Fruit fly (Drosophila melanogaster) whole organism, embryonic: ENCODE measurements around the gene CG16826.

Source experiments
- Adf1 ChIP-seq: fragments of 200-800 bp; sonication (Bioruptor generic); IDR thresholded peaks from 2 replicates; pipeline ENCODE4 v1.3.6; 2022; ENCODE audit warnings: missing biosample characterization, missing genetic modification characterization
- B-H1 ChIP-seq: fragments of 200-800 bp; sonication (Bioruptor generic); IDR thresholded peaks from 3 replicates; pipeline ENCODE4 v1.3.6; 2022; ENCODE audit warnings: missing biosample characterization, missing genetic modification characterization
- BEAF-32 ChIP-seq: fragments of 200-800 bp; sonication (Bioruptor generic); optimal IDR thresholded peaks from 3 replicates; lab custom pipeline; 2017; ENCODE audit warnings: missing biosample characterization, missing genetic modification characterization, mild to moderate bottlenecking, moderate library complexity, missing genetic modification reagents
- CG10267 ChIP-seq: fragments of 200-800 bp; sonication (Bioruptor generic); optimal IDR thresholded peaks from 2 replicates; lab custom pipeline; 2018; ENCODE audit warnings: missing biosample characterization, mild to moderate bottlenecking, missing genetic modification characterization, moderate library complexity
- CG12071 ChIP-seq: fragments of 200-800 bp; sonication (Bioruptor generic); optimal IDR thresholded peaks from 3 replicates; lab custom pipeline; 2018; ENCODE audit warnings: missing biosample characterization, mild to moderate bottlenecking, missing genetic modification characterization
- CG13123 ChIP-seq: fragments of 200-800 bp; sonication (Bioruptor generic); optimal IDR thresholded peaks from 2 replicates; lab custom pipeline; 2016; ENCODE audit warnings: missing biosample characterization, missing genetic modification characterization
- CG13287 ChIP-seq: fragments of 200-800 bp; sonication (Bioruptor generic); IDR thresholded peaks from 2 replicates; pipeline ENCODE4 v1.3.6; 2022; ENCODE audit warnings: missing biosample characterization, missing genetic modification characterization; ENCODE audit not compliant: partially characterized antibody
- CG13894 ChIP-seq: fragments of 200-800 bp; sonication (Bioruptor generic); optimal IDR thresholded peaks from 3 replicates; lab custom pipeline; 2018; ENCODE audit warnings: missing biosample characterization, mild to moderate bottlenecking, missing genetic modification characterization, moderate library complexity
- CG16779 ChIP-seq: fragments of 200-800 bp; sonication (Bioruptor generic); IDR thresholded peaks from 2 replicates; pipeline ENCODE4 v1.3.6; 2022; ENCODE audit warnings: missing biosample characterization, missing genetic modification characterization
- CG2120 ChIP-seq: fragments of 200-800 bp; sonication (Bioruptor generic); optimal IDR thresholded peaks from 3 replicates; lab custom pipeline; 2016; ENCODE audit warnings: missing biosample characterization, missing genetic modification characterization
- CG30403 ChIP-seq: fragments of 200-800 bp; sonication (Bioruptor generic); optimal IDR thresholded peaks from 3 replicates; lab custom pipeline; 2016; ENCODE audit warnings: missing biosample characterization, missing genetic modification characterization
- CG31388 ChIP-seq: fragments of 200-800 bp; sonication (Bioruptor generic); optimal IDR thresholded peaks from 2 replicates; lab custom pipeline; 2016; ENCODE audit warnings: missing biosample characterization, missing genetic modification characterization
- CG3163 ChIP-seq: fragments of 200-800 bp; sonication (Bioruptor generic); optimal IDR thresholded peaks from 3 replicates; lab custom pipeline; 2016; ENCODE audit warnings: missing biosample characterization, missing genetic modification characterization
- CG32532 ChIP-seq: fragments of 200-800 bp; sonication (Bioruptor generic); IDR thresholded peaks from 2 replicates; pipeline ENCODE4 v1.3.6; 2022; ENCODE audit warnings: missing biosample characterization, missing genetic modification characterization
- CG32767 ChIP-seq: fragments of 200-800 bp; sonication (Bioruptor generic); IDR thresholded peaks from 2 replicates; pipeline ENCODE4 v1.3.6; 2022; ENCODE audit warnings: missing biosample characterization, missing genetic modification characterization
- CG4730 ChIP-seq: fragments of 200-800 bp; sonication (Bioruptor generic); IDR thresholded peaks from 2 replicates; pipeline ENCODE4 v1.3.6; 2022; ENCODE audit warnings: missing biosample characterization, missing genetic modification characterization
- CG6654 ChIP-seq: fragments of 200-800 bp; sonication (Bioruptor generic); optimal IDR thresholded peaks from 2 replicates; lab custom pipeline; 2017; ENCODE audit warnings: missing biosample characterization, mild to moderate bottlenecking, missing genetic modification characterization
- CG6683 ChIP-seq: fragments of 200-800 bp; sonication (Bioruptor generic); optimal IDR thresholded peaks from 2 replicates; lab custom pipeline; 2017; ENCODE audit warnings: missing biosample characterization, mild to moderate bottlenecking, missing genetic modification characterization, missing genetic modification reagents
- CG7372 ChIP-seq: fragments of 200-800 bp; sonication (Bioruptor generic); IDR thresholded peaks from 2 replicates; pipeline ENCODE4 v1.3.6; 2022; ENCODE audit warnings: missing biosample characterization, missing genetic modification characterization
- CG7928 ChIP-seq: fragments of 200-800 bp; sonication (Bioruptor generic); optimal IDR thresholded peaks from 2 replicates; lab custom pipeline; 2017; ENCODE audit warnings: missing biosample characterization, mild to moderate bottlenecking, missing genetic modification characterization
- CG8478 ChIP-seq: fragments of >200 bp; optimal IDR thresholded peaks from 2 replicates; lab custom pipeline; 2018
- CG8924 ChIP-seq: fragments of 200-800 bp; optimal IDR thresholded peaks from 3 replicates; lab custom pipeline; 2019; ENCODE audit warnings: missing biosample characterization, mild to moderate bottlenecking, missing genetic modification characterization, moderate library complexity
- CoRest ChIP-seq: fragments of 200-800 bp; sonication (Bioruptor generic); optimal IDR thresholded peaks from 3 replicates; lab custom pipeline; 2018; ENCODE audit warnings: missing biosample characterization, mild to moderate bottlenecking, missing genetic modification characterization, moderate library complexity
- CrebB ChIP-seq: fragments of 200-800 bp; sonication (Bioruptor generic); optimal IDR thresholded peaks from 3 replicates; lab custom pipeline; 2018; ENCODE audit warnings: missing biosample characterization, mild to moderate bottlenecking, missing genetic modification characterization
- E2f2 ChIP-seq: fragments of 200-800 bp; sonication (Bioruptor generic); IDR thresholded peaks from 2 replicates; pipeline ENCODE4 v1.3.6; 2022; ENCODE audit warnings: missing biosample characterization, missing genetic modification characterization
- Lhr ChIP-seq: fragments of 200-800 bp; sonication (Bioruptor generic); optimal IDR thresholded peaks from 3 replicates; lab custom pipeline; 2017; ENCODE audit warnings: mild to moderate bottlenecking, missing biosample characterization, missing genetic modification reagents, missing genetic modification characterization
- MTF-1 ChIP-seq: fragments of 200-800 bp; sonication (Bioruptor generic); optimal IDR thresholded peaks from 2 replicates; lab custom pipeline; 2018; ENCODE audit warnings: missing biosample characterization, mild to moderate bottlenecking, missing genetic modification characterization, borderline replicate concordance
- Max ChIP-seq: fragments of 200-800 bp; sonication (Bioruptor generic); optimal IDR thresholded peaks from 2 replicates; lab custom pipeline; 2016; ENCODE audit warnings: missing biosample characterization, mild to moderate bottlenecking, missing genetic modification characterization
- NC2β ChIP-seq: fragments of 200-800 bp; sonication (Bioruptor generic); optimal IDR thresholded peaks from 2 replicates; lab custom pipeline; 2016; ENCODE audit warnings: missing biosample characterization, missing genetic modification characterization
- Optix ChIP-seq: fragments of 200-800 bp; sonication (Bioruptor generic); IDR thresholded peaks from 3 replicates; pipeline ENCODE4 v1.3.6; 2022; ENCODE audit warnings: missing biosample characterization, missing genetic modification characterization
- Ptx1 ChIP-seq: fragments of 200-800 bp; sonication (Bioruptor generic); IDR thresholded peaks from 2 replicates; pipeline ENCODE4 v1.3.6; 2022; ENCODE audit warnings: missing biosample characterization, missing genetic modification characterization
- Side ChIP-seq: fragments of 200-800 bp; sonication (Bioruptor generic); optimal IDR thresholded peaks from 2 replicates; lab custom pipeline; 2016; ENCODE audit warnings: missing biosample characterization, missing genetic modification characterization
- Tbp ChIP-seq: fragments of >200 bp; optimal IDR thresholded peaks from 2 replicates; lab custom pipeline; 2018; ENCODE audit warnings: missing biosample characterization, missing genetic modification characterization
- Xrp1 ChIP-seq: fragments of 200-800 bp; sonication (Bioruptor generic); IDR thresholded peaks from 2 replicates; pipeline ENCODE4 v1.3.6; 2022; ENCODE audit warnings: missing biosample characterization, missing genetic modification characterization
- ara ChIP-seq: fragments of 200-800 bp; sonication (Bioruptor generic); IDR thresholded peaks from 2 replicates; pipeline ENCODE4 v1.3.6; 2022; ENCODE audit warnings: missing biosample characterization, missing genetic modification characterization
- chn ChIP-seq: fragments of 200-800 bp; sonication (Bioruptor generic); optimal IDR thresholded peaks from 2 replicates; lab custom pipeline; 2016; ENCODE audit warnings: missing biosample characterization, missing genetic modification characterization
- crp ChIP-seq, 2 experiments: fragments of 200-800 bp; sonication (Bioruptor generic); optimal IDR thresholded peaks; 2 replicates in 1 of 2; 3 replicates in 1 of 2; lab custom pipeline; 2017; ENCODE audit warnings: missing biosample characterization in 2 of 2, missing genetic modification characterization in 2 of 2, mild to moderate bottlenecking in 1 of 2, moderate library complexity in 1 of 2
- da ChIP-seq: fragments of 200-800 bp; sonication (Bioruptor generic); optimal IDR thresholded peaks from 2 replicates; lab custom pipeline; 2016; ENCODE audit warnings: missing biosample characterization, missing genetic modification characterization
- fd3F ChIP-seq: fragments of 200-800 bp; sonication (Bioruptor generic); optimal IDR thresholded peaks from 2 replicates; lab custom pipeline; 2018; ENCODE audit warnings: missing biosample characterization, mild to moderate bottlenecking, missing genetic modification characterization, moderate library complexity
- fu2 ChIP-seq: fragments of 200-800 bp; sonication (Bioruptor generic); optimal IDR thresholded peaks from 2 replicates; lab custom pipeline; 2016; ENCODE audit warnings: missing biosample characterization, missing genetic modification characterization
- grau ChIP-seq: fragments of 200-800 bp; optimal IDR thresholded peaks from 3 replicates; lab custom pipeline; 2019; ENCODE audit warnings: missing biosample characterization, mild to moderate bottlenecking, missing genetic modification characterization, moderate library complexity
- hkb ChIP-seq, 2 experiments: fragments of 200-800 bp in 1 of 2; fragments of >200 bp in 1 of 2; sonication (Bioruptor generic) in 1 of 2; IDR thresholded peaks in 1 of 2; optimal IDR thresholded peaks in 1 of 2; 2 replicates each; pipeline versions ENCODE4 v1.3.6 to Lab custom; 2017 to 2022; ENCODE audit warnings: missing biosample characterization in 1 of 2, missing genetic modification characterization in 1 of 2
- jumu ChIP-seq: fragments of 200-800 bp; sonication (Bioruptor generic); optimal IDR thresholded peaks from 3 replicates; lab custom pipeline; 2016; ENCODE audit warnings: missing biosample characterization, missing genetic modification characterization
- pb ChIP-seq: fragments of 200-800 bp; sonication (Bioruptor generic); optimal IDR thresholded peaks from 3 replicates; lab custom pipeline; 2016; ENCODE audit warnings: missing biosample characterization, missing genetic modification characterization
- ro ChIP-seq: fragments of 200-800 bp; sonication (Bioruptor generic); IDR thresholded peaks from 2 replicates; pipeline ENCODE4 v1.3.6; 2022; ENCODE audit warnings: missing biosample characterization, missing genetic modification characterization
- salm ChIP-seq: fragments of 200-800 bp; sonication (Bioruptor generic); optimal IDR thresholded peaks from 2 replicates; lab custom pipeline; 2018; ENCODE audit warnings: missing biosample characterization, mild to moderate bottlenecking, missing genetic modification characterization
- sug ChIP-seq: fragments of 200-800 bp; optimal IDR thresholded peaks from 2 replicates; lab custom pipeline; 2019; ENCODE audit warnings: missing biosample characterization, mild to moderate bottlenecking, missing genetic modification characterization, moderate library complexity
- tgo ChIP-seq: fragments of 200-800 bp; sonication (Bioruptor generic); IDR thresholded peaks from 3 replicates; pipeline ENCODE4 v1.3.6; 2022; ENCODE audit warnings: missing biosample characterization, missing genetic modification characterization
- tin ChIP-seq: fragments of 200-800 bp; sonication (Bioruptor generic); optimal IDR thresholded peaks from 3 replicates; lab custom pipeline; 2016; ENCODE audit warnings: missing biosample characterization, missing genetic modification characterization
- trem ChIP-seq: fragments of 200-800 bp; optimal IDR thresholded peaks from 3 replicates; lab custom pipeline; 2019; ENCODE audit warnings: missing biosample characterization, mild to moderate bottlenecking, missing genetic modification characterization, moderate library complexity
- twi ChIP-seq: fragments of 200-800 bp; optimal IDR thresholded peaks from 2 replicates; lab custom pipeline; 2019; ENCODE audit warnings: missing biosample characterization, mild to moderate bottlenecking, missing genetic modification characterization, moderate library complexity
- usp ChIP-seq: fragments of >200 bp; optimal IDR thresholded peaks from 2 replicates; lab custom pipeline; 2017; ENCODE audit warnings: missing biosample characterization, missing genetic modification characterization

The CG16826 gene

dm6 chr2L:13367378-13367777, 19.8 kb downstream of the CG16826 start, which contains the start of gene Tap42 (continued):
- peak; percentile 31 for TF ChIP-seq CG13894 (tag; lab: Kevin White, UChicago)
- TF ChIP-seq CG13123 (GFP tag; lab: Kevin White, UChicago): no peak
- TF ChIP-seq CG7928 (GFP tag; lab: Kevin White, UChicago): peak; percentile 89
- TF ChIP-seq Adf1: peak; percentile 25; the same call in 1 of the 2 replicates
- TF ChIP-seq Optix (GFP tag; lab: Robert Waterston, UW): no peak
- TF ChIP-seq CG32532 (GFP tag; lab: Robert Waterston, UW): no peak; the same call in 1 of the 2 replicates
- no peak for TF ChIP-seq Side (GFP tag; lab: Kevin White, UChicago)
- TF ChIP-seq CG6683 (GFP tag; lab: Kevin White, UChicago): no peak
- TF ChIP-seq NC2β: no peak
- TF ChIP-seq Xrp1 (GFP tag; lab: Robert Waterston, UW): 0 out of 2 replicates have a peak, but pooled peaks have one; percentile 12
- TF ChIP-seq E2f2: peak; percentile 28
- TF ChIP-seq CG30403 (GFP tag; lab: Kevin White, UChicago): peak; percentile 36
- peak; percentile 22 for TF ChIP-seq trem
- no peak for TF ChIP-seq ro (GFP tag; lab: Robert Waterston, UW)
- peak; percentile 11 for TF ChIP-seq twi (tag; lab: Kevin White, UChicago)
- peak; percentile 49 for TF ChIP-seq CG10267
- TF ChIP-seq BEAF-32 (GFP tag; lab: Kevin White, UChicago): peak; percentile 10
- TF ChIP-seq hkb (optimal IDR thresholded peaks at IDR 0.05; lab: Kevin White, UChicago): no peak
- peak; percentile 30; the same call in 1 of the 2 replicates for TF ChIP-seq hkb (GFP tag; IDR thresholded peaks at IDR 0.05; lab: Robert Waterston, UW)
- no peak for TF ChIP-seq CG32767 (GFP tag; lab: Robert Waterston, UW)
- no peak for TF ChIP-seq tin (GFP tag; lab: Kevin White, UChicago)
- TF ChIP-seq CoRest (tag; lab: Kevin White, UChicago): peak; percentile 50
- peak; percentile 27 for TF ChIP-seq CG8924
- TF ChIP-seq CG7372 (GFP tag; lab: Robert Waterston, UW): no peak
- TF ChIP-seq Ptx1 (GFP tag; lab: Robert Waterston, UW): no peak
- peak; percentile 48 for TF ChIP-seq sug
- peak; percentile 50 for TF ChIP-seq grau
- TF ChIP-seq CG4730 (GFP tag; lab: Robert Waterston, UW): no peak
- peak; percentile 62 for TF ChIP-seq CG2120
- no peak for TF ChIP-seq chn (GFP tag; lab: Kevin White, UChicago)
- no peak for TF ChIP-seq salm (tag; lab: Kevin White, UChicago)
- TF ChIP-seq da (GFP tag; lab: Kevin White, UChicago): no peak
- peak; percentile 27 to 90 for TF ChIP-seq crp (GFP tag; optimal IDR thresholded peaks at IDR 0.05; lab: Kevin White, UChicago)
- TF ChIP-seq B-H1: no peak
- TF ChIP-seq CG16779: no peak
- TF ChIP-seq fu2 (GFP tag; lab: Kevin White, UChicago): no peak
- no peak for TF ChIP-seq Max (GFP tag; lab: Kevin White, UChicago)
- no peak for TF ChIP-seq CG6654 (GFP tag; lab: Kevin White, UChicago)
- no peak for TF ChIP-seq CG31388 (GFP tag; lab: Kevin White, UChicago)
- no peak for TF ChIP-seq fd3F
- TF ChIP-seq pb (GFP tag; lab: Kevin White, UChicago): no peak
- no peak for TF ChIP-seq ara
- TF ChIP-seq tgo: no peak
- no peak for TF ChIP-seq usp (GFP tag; lab: Kevin White, UChicago)
- no peak for TF ChIP-seq Lhr (GFP tag; lab: Kevin White, UChicago)
- peak; percentile 24; the same call in 1 of the 2 replicates for TF ChIP-seq CG13287 (GFP tag; lab: Robert Waterston, UW)
- no peak for TF ChIP-seq CG3163 (GFP tag; lab: Kevin White, UChicago)
- TF ChIP-seq CG8478 (lab: Kevin White, UChicago): no peak
- no peak for TF ChIP-seq CG12071 (GFP tag; lab: Kevin White, UChicago)
- no peak for TF ChIP-seq jumu
- no peak for TF ChIP-seq MTF-1 (GFP tag; lab: Kevin White, UChicago)
- TF ChIP-seq CrebB: no peak
- no peak for TF ChIP-seq Tbp
